Worm (Caenorhabditis elegans): ENCODE results near the gene igdb-1.
"Not testable (repeated sequence)": the region's sequence is repeated elsewhere in the genome, so short reads cannot be mapped to it uniquely, and the experiment has no call there.

Gene igdb-1

ce11 chrIV:12476942-12477341, 1.9 kb upstream of the igdb-1 start, which contains the start of gene T04A11.1:
Gene T04A11.1, minus strand, starts transcription at chrIV:12477042.
- TF ChIP-seq sma-3 (GFP tag; optimal IDR thresholded peaks at IDR 0.05); mbf-1 (tag; optimal IDR thresholded peaks at IDR 0.05); sem-4 (tag; optimal IDR thresholded peaks at IDR 0.05): not testable (repeated sequence)

DNA sequence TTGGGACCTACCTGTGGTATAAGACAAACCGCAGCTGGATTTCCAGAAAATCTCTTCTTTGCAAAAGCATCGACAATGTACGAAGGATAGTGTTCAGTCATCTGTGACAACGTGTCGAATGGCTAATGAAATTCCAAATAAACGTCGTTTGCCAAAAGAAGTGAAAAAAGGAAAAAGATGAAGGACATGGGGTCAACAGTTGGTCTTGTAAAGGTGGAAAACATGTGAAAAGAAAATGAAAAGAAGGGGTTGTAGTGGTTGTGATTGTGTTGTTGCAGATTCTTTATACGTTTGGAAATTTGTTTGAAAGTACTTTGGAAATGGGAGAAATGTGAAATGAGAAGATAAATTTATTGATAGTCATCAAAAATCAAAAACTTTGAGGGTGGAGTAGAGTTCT, 5.7 kb downstream of the igdb-1 start, which contains the start of gene T04A11.4:
T04A11.4 (minus strand) TSS at position 101 of the 400 bp plus-strand sequence.
- not testable (repeated sequence) for TF ChIP-seq elt-3, gmeb-1, nhr-10 (tag; optimal IDR thresholded peaks at IDR 0.05)

DNA sequence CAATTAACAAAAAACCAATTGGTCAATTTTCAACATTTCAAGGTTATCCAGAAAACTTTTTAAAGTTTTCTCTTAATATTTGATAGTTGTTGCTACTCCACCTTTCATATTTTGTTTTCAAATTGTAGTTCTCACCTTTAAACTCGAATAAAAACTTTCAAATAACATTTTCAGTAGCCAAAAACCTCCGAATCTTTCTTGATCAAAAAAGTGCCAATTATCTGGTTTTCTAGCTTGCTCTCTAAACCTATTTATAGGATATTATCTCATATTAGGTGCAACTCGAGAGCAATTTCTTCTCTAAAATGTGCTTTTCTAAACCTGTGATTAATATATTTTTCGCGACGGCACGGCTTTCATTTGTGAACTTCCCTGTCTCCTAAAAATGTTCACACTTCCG, 8.4 kb downstream of the igdb-1 start, which contains the start of gene sru-26:
sru-26 (plus strand) TSS at position 301 of the 400 bp plus-strand sequence.
- TF ChIP-seq Y55F3AM.14 (GFP tag; optimal IDR thresholded peaks at IDR 0.05) (no peak), mbf-1 (tag; optimal IDR thresholded peaks at IDR 0.05) (no peak), nhr-12 (tag; optimal IDR thresholded peaks at IDR 0.05) (no peak), unc-55 (GFP tag; optimal IDR thresholded peaks at IDR 0.05) (no peak), lin-11 (tag; optimal IDR thresholded peaks at IDR 0.05) (no peak)

DNA sequence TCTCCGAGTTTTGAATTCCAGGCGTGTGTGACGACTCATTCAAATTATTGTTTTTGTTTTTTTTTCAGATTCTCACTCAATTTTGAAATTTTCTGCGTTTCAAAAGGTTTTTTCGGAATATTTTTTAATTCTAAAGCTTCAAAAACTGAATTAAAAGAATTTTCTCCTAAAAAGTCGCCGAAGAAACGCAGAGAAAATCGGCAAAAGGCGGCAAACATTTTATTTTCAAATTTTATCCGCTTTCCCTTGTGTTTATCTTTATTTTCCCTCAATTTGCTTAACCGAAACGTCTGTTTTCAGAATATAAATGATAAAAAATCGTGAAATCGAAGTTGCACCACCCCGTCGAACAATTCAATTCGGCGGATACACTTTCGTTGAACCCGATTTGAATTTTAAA, 11.7 kb downstream of the igdb-1 start, which contains the start of gene him-6:
him-6 (plus strand) TSS at position 301 of the 400 bp plus-strand sequence.
- TF ChIP-seq F13H6.1 (tag; optimal IDR thresholded peaks at IDR 0.05) (no peak), R02D3.7 (tag; optimal IDR thresholded peaks at IDR 0.05) (no peak), alr-1 (tag; optimal IDR thresholded peaks at IDR 0.05) (no peak), unc-39 (tag; optimal IDR thresholded peaks at IDR 0.05) (no peak), aly-2 (tag; optimal IDR thresholded peaks at IDR 0.05) (no peak), snpc-4 (tag; optimal IDR thresholded peaks at IDR 0.05) (no peak), fos-1 (tag; optimal IDR thresholded peaks at IDR 0.05) (no peak), skn-1 (tag; optimal IDR thresholded peaks at IDR 0.05) (no peak), ZK546.5 (tag; optimal IDR thresholded peaks at IDR 0.05) (no peak)

ce11 chrIV:12495196-12495595, 16.4 kb downstream of the igdb-1 start, which contains the start of gene sru-20:
Gene sru-20, plus strand, starts transcription at chrIV:12495496.
- TF ChIP-seq elt-3 (tag; optimal IDR thresholded peaks at IDR 0.05) (no peak), unc-39 (tag; optimal IDR thresholded peaks at IDR 0.05) (no peak), egl-27 (tag; optimal IDR thresholded peaks at IDR 0.05) (no peak), blmp-1 (tag; optimal IDR thresholded peaks at IDR 0.05; ENCODE audit: insufficient read depth) (no peak), nhr-11 (tag; optimal IDR thresholded peaks at IDR 0.05) (no peak), peb-1 (tag; optimal IDR thresholded peaks at IDR 0.05) (no peak), aly-2 (tag; optimal IDR thresholded peaks at IDR 0.05) (no peak), nhr-129 (tag; optimal IDR thresholded peaks at IDR 0.05) (no peak), mab-5 (tag; optimal IDR thresholded peaks at IDR 0.05) (no peak), nhr-12 (tag; optimal IDR thresholded peaks at IDR 0.05) (no peak), zag-1 (tag; optimal IDR thresholded peaks at IDR 0.05) (no peak), nhr-23 (tag; optimal IDR thresholded peaks at IDR 0.05) (no peak), nhr-237 (tag; optimal IDR thresholded peaks at IDR 0.05) (no peak), nhr-77 (tag; optimal IDR thresholded peaks at IDR 0.05) (no peak), gmeb-1 (tag; optimal IDR thresholded peaks at IDR 0.05) (no peak), ceh-16 (tag; optimal IDR thresholded peaks at IDR 0.05) (no peak), unc-62 (GFP tag; optimal IDR thresholded peaks at IDR 0.05) (no peak), sma-9 (GFP tag; optimal IDR thresholded peaks at IDR 0.05) (no peak), sma-9 (tag; optimal IDR thresholded peaks at IDR 0.05) (no peak), snpc-4 (tag; optimal IDR thresholded peaks at IDR 0.05) (no peak), R02D3.7 (tag; optimal IDR thresholded peaks at IDR 0.05) (no peak)

DNA sequence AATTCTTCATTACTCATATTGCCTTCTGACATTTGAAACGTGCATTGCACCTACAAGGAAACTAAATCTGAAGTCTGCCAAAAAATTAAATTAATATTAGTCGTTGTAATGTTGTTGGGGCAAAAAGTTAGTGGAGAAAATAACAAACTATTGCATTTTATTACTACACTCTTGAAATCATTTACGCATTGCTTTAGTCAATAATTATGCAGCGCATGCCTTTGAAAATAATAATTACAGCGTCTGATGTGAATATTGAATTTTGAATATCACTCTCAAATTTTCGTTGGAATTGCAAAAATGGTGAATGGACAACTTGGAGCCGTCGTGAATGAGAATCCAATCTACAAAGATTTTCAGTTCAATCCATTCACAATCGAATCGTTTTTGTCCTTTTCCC, 19.4 kb downstream of the igdb-1 start, which contains the start of gene sru-19:
sru-19 (plus strand) TSS at position 301 of the 400 bp plus-strand sequence.
- no peak for TF ChIP-seq dmd-4 (tag; optimal IDR thresholded peaks at IDR 0.05)
- TF ChIP-seq nhr-77 (tag; optimal IDR thresholded peaks at IDR 0.05) = no peak
- no peak for TF ChIP-seq R02D3.7 (tag; optimal IDR thresholded peaks at IDR 0.05)
- no peak for TF ChIP-seq ceh-16 (tag; optimal IDR thresholded peaks at IDR 0.05)
- TF ChIP-seq snpc-4 (tag; optimal IDR thresholded peaks at IDR 0.05) = no peak
- no peak for TF ChIP-seq crh-2 (tag; optimal IDR thresholded peaks at IDR 0.05)
- TF ChIP-seq peb-1 (tag; optimal IDR thresholded peaks at IDR 0.05) = no peak
- TF ChIP-seq mdl-1 (tag; optimal IDR thresholded peaks at IDR 0.05) = no peak
- no peak for TF ChIP-seq lin-39 (tag; optimal IDR thresholded peaks at IDR 0.05)
- TF ChIP-seq fos-1 (tag; optimal IDR thresholded peaks at IDR 0.05) = no peak
- TF ChIP-seq ztf-1 (GFP tag; conservative IDR thresholded peaks at IDR 0.05) = no peak
- no peak for TF ChIP-seq elt-3 (tag; optimal IDR thresholded peaks at IDR 0.05)
